Worm (Caenorhabditis elegans) whole organism, L4 larva: ENCODE data around the gene srsx-7.

ENCODE experiments used
- ama-1 ChIP-seq: fragments of 150-350 bp; optimal IDR thresholded peaks from 2 replicates; lab custom pipeline; 2014; ENCODE audit warnings: inconsistent platforms, mixed read lengths
- nhr-28 ChIP-seq: fragments of 150-350 bp; optimal IDR thresholded peaks from 2 replicates; lab custom pipeline; 2014; ENCODE audit warnings: missing biosample characterization, missing genetic modification characterization
- pqm-1 ChIP-seq: sonication (generic microtip); optimal IDR thresholded peaks from 2 replicates; lab custom pipeline; 2017; ENCODE audit warnings: missing biosample characterization, missing genetic modification characterization

DNA sequence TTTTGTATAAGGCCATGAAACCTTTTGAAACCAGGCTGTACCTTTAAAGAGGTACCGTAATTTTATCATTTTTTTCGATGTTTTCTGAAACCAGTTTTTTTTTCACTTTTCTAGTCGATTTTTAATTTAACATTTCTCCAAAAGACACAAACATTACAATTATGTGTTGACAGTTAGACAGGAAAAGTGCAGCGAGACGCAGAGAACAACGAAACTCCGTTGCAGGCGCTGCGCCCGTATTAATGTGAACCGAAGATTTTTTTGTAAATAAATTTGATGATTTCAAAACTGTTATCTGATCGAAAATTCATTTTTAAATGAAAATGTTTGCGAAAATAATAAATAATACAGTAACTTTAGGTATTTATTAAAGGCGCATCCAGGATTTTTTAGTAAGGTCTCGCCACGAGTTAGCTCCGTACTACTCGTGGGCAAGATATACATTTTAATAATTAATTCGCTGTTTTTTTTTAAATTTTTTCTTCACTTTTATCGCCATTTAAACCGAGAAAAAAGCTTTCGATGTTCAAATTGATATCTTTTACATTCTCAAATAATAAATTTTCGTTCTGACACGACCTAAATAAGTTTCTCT is 48.6 kb upstream of the srsx-7 start, which contains the start of gene F40A3.3:
- no peak for TF ChIP-seq pqm-1 (tag; lab: Kevin White, UChicago)
- TF ChIP-seq ama-1 = no peak
- peak; percentile 15 for TF ChIP-seq nhr-28 (tag; lab: Kevin White, UChicago)
